Worm (Caenorhabditis elegans) whole organism, early embryonic: ENCODE measurements around the gene eat-17.

Experiments
- ceh-13 ChIP-seq: fragments of 200-800 bp; sonication (Bioruptor generic); optimal IDR thresholded peaks from 2 replicates; lab custom pipeline; 2018; ENCODE audit warnings: mild to moderate bottlenecking, missing genetic modification characterization, missing compliant biosample characterization
- sea-1 ChIP-seq: fragments of 200-800 bp; sonication (Bioruptor generic); conservative IDR thresholded peaks from 2 replicates; pipeline ENCODE4 v1.3.6; 2022; ENCODE audit warnings: missing genetic modification characterization, missing compliant biosample characterization

ce11 chrX:16388362-16388761 lies 28.3 kb downstream of the eat-17 start:
- TF ChIP-seq sea-1 (GFP tag; lab: Robert Waterston, UW): no peak
- no peak for TF ChIP-seq ceh-13 (GFP tag; lab: Kevin White, UChicago)
